Fruit fly (Drosophila melanogaster) whole organism, embryonic: ENCODE data around the gene ATP7.
A peak's percentile ranks its signal among the peaks of the same experiment; 100 is the strongest.

ENCODE experiments used
- CG10366 ChIP-seq: fragments of 200-800 bp; sonication (Bioruptor generic); IDR thresholded peaks from 2 replicates; pipeline ENCODE4 v1.3.6; 2022; ENCODE audit warnings: missing biosample characterization, missing genetic modification characterization
- CG11398 ChIP-seq: fragments of 200-800 bp; sonication (Bioruptor generic); optimal IDR thresholded peaks from 2 replicates; lab custom pipeline; 2016; ENCODE audit warnings: missing biosample characterization, missing genetic modification characterization
- CG12071 ChIP-seq: fragments of 200-800 bp; sonication (Bioruptor generic); optimal IDR thresholded peaks from 3 replicates; lab custom pipeline; 2018; ENCODE audit warnings: missing biosample characterization, mild to moderate bottlenecking, missing genetic modification characterization
- CG14710 ChIP-seq: fragments of 200-800 bp; sonication (Bioruptor generic); optimal IDR thresholded peaks from 3 replicates; lab custom pipeline; 2019; ENCODE audit warnings: missing biosample characterization, mild to moderate bottlenecking, missing genetic modification characterization, moderate library complexity
- CG15479 ChIP-seq: fragments of 200-800 bp; sonication (Bioruptor generic); optimal IDR thresholded peaks from 3 replicates; lab custom pipeline; 2019; ENCODE audit warnings: missing biosample characterization, mild to moderate bottlenecking, missing genetic modification characterization, moderate library complexity
- CG15514 ChIP-seq: fragments of 200-800 bp; sonication (Bioruptor generic); optimal IDR thresholded peaks from 3 replicates; lab custom pipeline; 2017; ENCODE audit warnings: missing biosample characterization, missing genetic modification characterization, mild to moderate bottlenecking, moderate library complexity, missing genetic modification reagents
- CG17328 ChIP-seq: fragments of 200-800 bp; sonication (Bioruptor generic); IDR thresholded peaks from 2 replicates; pipeline ENCODE4 v1.3.6; 2022; ENCODE audit warnings: missing biosample characterization, missing genetic modification characterization
- CG17361 ChIP-seq: fragments of 200-800 bp; sonication (Bioruptor generic); IDR thresholded peaks from 3 replicates; pipeline ENCODE4 v1.3.6; 2022; ENCODE audit warnings: missing biosample characterization, missing genetic modification characterization
- CG17385 ChIP-seq: fragments of 200-800 bp; sonication (Bioruptor generic); optimal IDR thresholded peaks from 3 replicates; lab custom pipeline; 2018; ENCODE audit warnings: missing biosample characterization, mild to moderate bottlenecking, missing genetic modification characterization
- CG1832 ChIP-seq: fragments of 200-800 bp; sonication (Bioruptor generic); optimal IDR thresholded peaks from 2 replicates; lab custom pipeline; 2017; ENCODE audit warnings: missing biosample characterization, mild to moderate bottlenecking, missing genetic modification characterization, inconsistent platforms
- CG2678 ChIP-seq: fragments of 200-800 bp; sonication (Bioruptor generic); optimal IDR thresholded peaks from 3 replicates; lab custom pipeline; 2019; ENCODE audit warnings: missing biosample characterization, mild to moderate bottlenecking, missing genetic modification characterization, moderate library complexity
- CG33213 ChIP-seq: fragments of 200-800 bp; sonication (Bioruptor generic); optimal IDR thresholded peaks from 3 replicates; lab custom pipeline; 2016; ENCODE audit warnings: missing biosample characterization, missing genetic modification characterization
- CG3847 ChIP-seq: fragments of 200-800 bp; sonication (Bioruptor generic); IDR thresholded peaks from 2 replicates; pipeline ENCODE4 v1.3.6; 2022; ENCODE audit warnings: missing biosample characterization, missing genetic modification characterization
- CG4730 ChIP-seq: fragments of 200-800 bp; sonication (Bioruptor generic); IDR thresholded peaks from 2 replicates; pipeline ENCODE4 v1.3.6; 2022; ENCODE audit warnings: missing biosample characterization, missing genetic modification characterization
- CG5180 ChIP-seq: fragments of 200-800 bp; sonication (Bioruptor generic); optimal IDR thresholded peaks from 3 replicates; lab custom pipeline; 2017; ENCODE audit warnings: missing biosample characterization, missing genetic modification characterization, mild to moderate bottlenecking, moderate library complexity, missing genetic modification reagents
- CG7839 ChIP-seq: fragments of 200-800 bp; sonication (Bioruptor generic); optimal IDR thresholded peaks from 3 replicates; lab custom pipeline; 2018; ENCODE audit warnings: missing biosample characterization, mild to moderate bottlenecking, missing genetic modification characterization, moderate library complexity
- CG9609 ChIP-seq: fragments of 200-800 bp; sonication (Bioruptor generic); optimal IDR thresholded peaks from 3 replicates; lab custom pipeline; 2016; ENCODE audit warnings: missing biosample characterization, missing genetic modification characterization
- D19A ChIP-seq: fragments of 200-800 bp; optimal IDR thresholded peaks from 3 replicates; lab custom pipeline; 2019; ENCODE audit warnings: missing biosample characterization, mild to moderate bottlenecking, missing genetic modification characterization, moderate library complexity
- Elba2 ChIP-seq: fragments of 200-800 bp; sonication (Bioruptor generic); optimal IDR thresholded peaks from 3 replicates; lab custom pipeline; 2016; ENCODE audit warnings: missing biosample characterization, missing genetic modification characterization
- Ets65A ChIP-seq: fragments of 200-800 bp; sonication (Bioruptor generic); peaks from one replicate; lab custom pipeline; 2016; ENCODE audit warnings: missing biosample characterization, missing genetic modification characterization
- Ets97D ChIP-seq: fragments of 200-800 bp; sonication (Bioruptor generic); optimal IDR thresholded peaks from 3 replicates; lab custom pipeline; 2016; ENCODE audit warnings: missing biosample characterization, missing genetic modification characterization
- Fer1 ChIP-seq: fragments of 200-800 bp; sonication (Bioruptor generic); optimal IDR thresholded peaks from 2 replicates; lab custom pipeline; 2017; ENCODE audit warnings: missing biosample characterization, mild to moderate bottlenecking, missing genetic modification characterization
- H15 ChIP-seq: fragments of 200-800 bp; sonication (Bioruptor generic); IDR thresholded peaks from 3 replicates; pipeline ENCODE4 v1.3.6; 2022; ENCODE audit warnings: missing biosample characterization, missing genetic modification characterization
- HLH54F ChIP-seq: fragments of 200-800 bp; sonication (Bioruptor generic); optimal IDR thresholded peaks from 3 replicates; lab custom pipeline; 2016; ENCODE audit warnings: missing biosample characterization, missing genetic modification characterization
- Lim3 ChIP-seq: fragments of 200-800 bp; sonication (Bioruptor generic); IDR thresholded peaks from 2 replicates; pipeline ENCODE4 v1.3.6; 2022; ENCODE audit warnings: missing biosample characterization, missing genetic modification characterization
- MESR4 ChIP-seq: fragments of 200-800 bp; sonication (Bioruptor generic); optimal IDR thresholded peaks from 2 replicates; lab custom pipeline; 2018; ENCODE audit warnings: missing biosample characterization, mild to moderate bottlenecking, missing genetic modification characterization, moderate library complexity
- Mes4 ChIP-seq: fragments of 200-800 bp; sonication (Bioruptor generic); optimal IDR thresholded peaks from 2 replicates; lab custom pipeline; 2016; ENCODE audit warnings: missing biosample characterization, missing genetic modification characterization
- NC2α ChIP-seq: fragments of 200-800 bp; sonication (Bioruptor generic); optimal IDR thresholded peaks from 2 replicates; lab custom pipeline; 2016; ENCODE audit warnings: missing biosample characterization, missing genetic modification characterization
- Pdp1 ChIP-seq, 2 experiments: fragments of 200-800 bp; sonication (Bioruptor generic); optimal IDR thresholded peaks; 3 replicates each; lab custom pipeline; 2016; ENCODE audit warnings: missing biosample characterization in 2 of 2, missing genetic modification characterization in 2 of 2, mild to moderate bottlenecking in 1 of 2, moderate library complexity in 1 of 2
- Trl ChIP-seq, 3 experiments: fragments of >200 bp in 2 of 3; fragments of 200-800 bp in 1 of 3; sonication (Bioruptor generic) in 1 of 3; optimal IDR thresholded peaks; 2 replicates in 1 of 3; 3 replicates in 2 of 3; lab custom pipeline; 2016 to 2017; ENCODE audit warnings: missing biosample characterization in 1 of 3, missing genetic modification characterization in 1 of 3
- Xbp1 ChIP-seq: fragments of 200-800 bp; sonication (Bioruptor generic); optimal IDR thresholded peaks from 3 replicates; lab custom pipeline; 2016; ENCODE audit warnings: missing biosample characterization, mild to moderate bottlenecking, missing genetic modification characterization
- bbx ChIP-seq: fragments of 200-800 bp; sonication (Bioruptor generic); IDR thresholded peaks from 2 replicates; pipeline ENCODE4 v1.3.6; 2022; ENCODE audit warnings: missing biosample characterization, missing genetic modification characterization; ENCODE audit not compliant: partially characterized antibody
- cad ChIP-seq: fragments of >200 bp; optimal IDR thresholded peaks from 2 replicates; lab custom pipeline; 2017; ENCODE audit warnings: missing biosample characterization, missing genetic modification characterization
- chn ChIP-seq: fragments of 200-800 bp; sonication (Bioruptor generic); optimal IDR thresholded peaks from 2 replicates; lab custom pipeline; 2016; ENCODE audit warnings: missing biosample characterization, missing genetic modification characterization
- disco-r ChIP-seq: fragments of 200-800 bp; sonication (Bioruptor generic); optimal IDR thresholded peaks from 2 replicates; lab custom pipeline; 2016; ENCODE audit warnings: missing biosample characterization, missing genetic modification characterization
- ewg ChIP-seq: fragments of 200-800 bp; sonication (Bioruptor generic); optimal IDR thresholded peaks from 3 replicates; lab custom pipeline; 2017; ENCODE audit warnings: mild to moderate bottlenecking, missing biosample characterization, missing genetic modification reagents, missing genetic modification characterization
- fd102C ChIP-seq: fragments of 200-800 bp; sonication (Bioruptor generic); optimal IDR thresholded peaks from 2 replicates; lab custom pipeline; 2018; ENCODE audit warnings: missing biosample characterization, mild to moderate bottlenecking, missing genetic modification characterization, moderate library complexity
- gem ChIP-seq: fragments of 200-800 bp; sonication (Bioruptor generic); optimal IDR thresholded peaks from 2 replicates; lab custom pipeline; 2019; ENCODE audit warnings: missing biosample characterization, mild to moderate bottlenecking, missing genetic modification characterization, moderate library complexity
- otp ChIP-seq: fragments of 200-800 bp; sonication (Bioruptor generic); IDR thresholded peaks from 3 replicates; pipeline ENCODE4, ENCODE4 v1.3.6; 2022; ENCODE audit warnings: missing biosample characterization, missing genetic modification characterization
- pb ChIP-seq: fragments of 200-800 bp; sonication (Bioruptor generic); optimal IDR thresholded peaks from 3 replicates; lab custom pipeline; 2016; ENCODE audit warnings: missing biosample characterization, missing genetic modification characterization
- pnt ChIP-seq: fragments of 200-800 bp; sonication (Bioruptor generic); optimal IDR thresholded peaks from 3 replicates; lab custom pipeline; 2016; ENCODE audit warnings: missing biosample characterization, missing genetic modification characterization
- ro ChIP-seq: fragments of 200-800 bp; sonication (Bioruptor generic); IDR thresholded peaks from 2 replicates; pipeline ENCODE4 v1.3.6; 2022; ENCODE audit warnings: missing biosample characterization, missing genetic modification characterization
- row ChIP-seq: fragments of 200-800 bp; sonication (Bioruptor generic); IDR thresholded peaks from 3 replicates; pipeline ENCODE4 v1.3.6; 2022; ENCODE audit warnings: missing biosample characterization, missing genetic modification characterization
- shn ChIP-seq: fragments of 200-800 bp; sonication (Bioruptor generic); optimal IDR thresholded peaks from 3 replicates; lab custom pipeline; 2016; ENCODE audit warnings: missing biosample characterization, missing genetic modification characterization
- slou ChIP-seq: fragments of 200-800 bp; sonication (Bioruptor generic); optimal IDR thresholded peaks from 3 replicates; lab custom pipeline; 2016; ENCODE audit warnings: missing biosample characterization, missing genetic modification characterization
- sna ChIP-seq: fragments of 200-800 bp; sonication (Bioruptor generic); IDR thresholded peaks from 2 replicates; pipeline ENCODE4 v1.3.6; 2022; ENCODE audit warnings: missing biosample characterization, missing genetic modification characterization; ENCODE audit not compliant: partially characterized antibody
- tll ChIP-seq, 2 experiments: fragments of 200-800 bp in 1 of 2; fragments of >200 bp in 1 of 2; sonication (Bioruptor generic) in 1 of 2; optimal IDR thresholded peaks; 2 replicates each; lab custom pipeline; 2017 to 2019; ENCODE audit warnings: missing biosample characterization in 2 of 2, missing genetic modification characterization in 2 of 2, mild to moderate bottlenecking in 1 of 2, moderate library complexity in 1 of 2
- twi ChIP-seq: fragments of 200-800 bp; optimal IDR thresholded peaks from 2 replicates; lab custom pipeline; 2019; ENCODE audit warnings: missing biosample characterization, mild to moderate bottlenecking, missing genetic modification characterization, moderate library complexity
- vnd ChIP-seq: fragments of 200-800 bp; sonication (Bioruptor generic); IDR thresholded peaks from 3 replicates; pipeline ENCODE4 v1.3.6; 2022; ENCODE audit warnings: missing biosample characterization, missing genetic modification characterization; ENCODE audit not compliant: partially characterized antibody
- zen2 ChIP-seq: fragments of 200-800 bp; sonication (Bioruptor generic); IDR thresholded peaks from 3 replicates; pipeline ENCODE4 v1.3.6; 2022; ENCODE audit warnings: missing biosample characterization, missing genetic modification characterization; ENCODE audit not compliant: partially characterized antibody

The ATP7 gene

dm6 chrX:11852310-11852709, 2.5 kb upstream of the ATP7 start, which contains the start of gene p24-1 (continued):
- TF ChIP-seq CG33213 (GFP tag; lab: Kevin White, UChicago) (peak; percentile 52), Trl (optimal IDR thresholded peaks at IDR 0.05; lab: Kevin White, UChicago) (no peak), Trl (GFP tag; optimal IDR thresholded peaks at IDR 0.05; lab: Kevin White, UChicago) (peak; percentile 53), D19A (tag; lab: Kevin White, UChicago) (no peak), vnd (GFP tag; lab: Robert Waterston, UW) (peak; percentile 71), CG7839 (peak; percentile 25), Pdp1 (GFP tag; optimal IDR thresholded peaks at IDR 0.05; lab: Kevin White, UChicago) (peak; percentile 11 to 96), Elba2 (GFP tag; lab: Kevin White, UChicago) (no peak), zen2 (GFP tag; lab: Robert Waterston, UW) (peak; percentile 60; the same call in 1 of the 3 replicates), CG17385 (GFP tag; lab: Kevin White, UChicago) (peak; percentile 8), H15 (peak; percentile 13; the same call in 1 of the 3 replicates), CG17361 (GFP tag; lab: Robert Waterston, UW) (0 out of 3 replicates have a peak, but pooled peaks have one; percentile 13), NC2α (GFP tag; lab: Kevin White, UChicago) (no peak), pb (no peak), gem (tag; lab: Kevin White, UChicago) (peak; percentile 23), CG17328 (GFP tag; lab: Robert Waterston, UW) (0 out of 2 replicates have a peak, but pooled peaks have one; percentile 20), bbx (GFP tag; lab: Robert Waterston, UW) (peak; percentile 93), CG10366 (no peak), Lim3 (no peak), Fer1 (GFP tag; lab: Kevin White, UChicago) (peak; percentile 53), CG15514 (peak; percentile 86), chn (peak; percentile 60), fd102C (GFP tag; lab: Kevin White, UChicago) (no peak), CG2678 (tag; lab: Kevin White, UChicago) (peak; percentile 20), CG12071 (GFP tag; lab: Kevin White, UChicago) (no peak), Ets97D (GFP tag; lab: Kevin White, UChicago) (peak; percentile 89), row (GFP tag; lab: Robert Waterston, UW) (peak; percentile 54), sna (GFP tag; lab: Robert Waterston, UW) (peak; percentile 82), CG3847 (GFP tag; lab: Robert Waterston, UW) (peak; percentile 87), ewg (GFP tag; lab: Kevin White, UChicago) (no peak), CG5180 (no peak), pnt (GFP tag; lab: Kevin White, UChicago) (peak; percentile 8), CG14710 (peak; percentile 68), Ets65A (GFP tag; lab: Kevin White, UChicago) (peak; percentile 96), otp (no peak), CG9609 (GFP tag; lab: Kevin White, UChicago) (peak; percentile 64), tll (GFP tag; optimal IDR thresholded peaks at IDR 0.05; lab: Kevin White, UChicago) (no peak), MESR4 (GFP tag; lab: Kevin White, UChicago) (peak; percentile 86), ro (GFP tag; lab: Robert Waterston, UW) (no peak), CG4730 (no peak), slou (no peak), HLH54F (GFP tag; lab: Kevin White, UChicago) (peak; percentile 62), disco-r (peak; percentile 11), twi (no peak), shn (GFP tag; lab: Kevin White, UChicago) (peak; percentile 40), CG15479 (GFP tag; lab: Kevin White, UChicago) (no peak), CG11398 (GFP tag; lab: Kevin White, UChicago) (no peak), cad (no peak), Mes4 (no peak), Xbp1 (GFP tag; lab: Kevin White, UChicago) (peak; percentile 92), CG1832 (no peak)
